Worm (Caenorhabditis elegans) whole organism, L4 larva: ENCODE results near the gene K08F9.3.

Experiments used
- F37D6.2 ChIP-seq: sonication (generic microtip); optimal IDR thresholded peaks from 2 replicates; lab custom pipeline; 2016; ENCODE audit warnings: mild to moderate bottlenecking, missing genetic modification characterization, missing compliant biosample characterization
- ZK337.2 ChIP-seq: fragments of 200-800 bp; sonication (Bioruptor generic); IDR thresholded peaks from 2 replicates; pipeline ENCODE4 v1.3.6; 2022; ENCODE audit warnings: missing genetic modification reagents, missing genetic modification characterization, missing compliant biosample characterization
- ZK546.5 ChIP-seq, 2 experiments: sonication (generic microtip); optimal IDR thresholded peaks; 2 replicates each; lab custom pipeline; 2017; ENCODE audit warnings: missing biosample characterization in 2 of 2, missing genetic modification characterization in 2 of 2
- aha-1 ChIP-seq: fragments of 150-350 bp; peaks from one replicate; lab custom pipeline; 2014; ENCODE audit warnings: missing biosample characterization, missing genetic modification characterization
- aly-2 ChIP-seq: sonication (generic microtip); optimal IDR thresholded peaks from 2 replicates; lab custom pipeline; 2018; ENCODE audit warnings: missing biosample characterization, missing genetic modification characterization
- attf-4 ChIP-seq: sonication (generic microtip); optimal IDR thresholded peaks from 3 replicates; lab custom pipeline; 2017; ENCODE audit warnings: missing biosample characterization, missing genetic modification characterization
- ceh-32 ChIP-seq: sonication (generic microtip); optimal IDR thresholded peaks from 2 replicates; lab custom pipeline; 2016; ENCODE audit warnings: mild to moderate bottlenecking, missing genetic modification characterization, missing compliant biosample characterization; ENCODE audit not compliant: poor library complexity
- ceh-44 ChIP-seq: fragments of 200-800 bp; sonication (Bioruptor generic); IDR thresholded peaks from 2 replicates; pipeline ENCODE4 v1.3.6; 2022; ENCODE audit warnings: missing genetic modification reagents, missing genetic modification characterization, missing compliant biosample characterization
- ceh-62 ChIP-seq: sonication (generic microtip); optimal IDR thresholded peaks from 2 replicates; lab custom pipeline; 2017; ENCODE audit warnings: missing biosample characterization, missing genetic modification characterization
- ces-1 ChIP-seq: fragments of 150-350 bp; sonication (generic microtip); optimal IDR thresholded peaks from 4 replicates; lab custom pipeline; 2014; ENCODE audit warnings: missing biosample characterization, missing genetic modification reagents, missing genetic modification characterization
- ctbp-1 ChIP-seq: fragments of 200-800 bp; sonication (Bioruptor generic); IDR thresholded peaks from 2 replicates; pipeline ENCODE4 v1.3.6; 2022; ENCODE audit warnings: missing genetic modification reagents, missing genetic modification characterization, missing compliant biosample characterization
- dpl-1 ChIP-seq: fragments of 150-350 bp; optimal IDR thresholded peaks from 2 replicates; lab custom pipeline; 2014; ENCODE audit warnings: missing biosample characterization, missing genetic modification reagents, missing genetic modification characterization
- duxl-1 ChIP-seq: sonication (generic microtip); optimal IDR thresholded peaks from 2 replicates; lab custom pipeline; 2016; ENCODE audit warnings: mild to moderate bottlenecking, missing genetic modification characterization, moderate library complexity, missing compliant biosample characterization; ENCODE audit not compliant: poor library complexity
- fkh-10 ChIP-seq: fragments of 150-350 bp; optimal IDR thresholded peaks from 2 replicates; lab custom pipeline; 2014; ENCODE audit warnings: missing biosample characterization, missing genetic modification reagents, missing genetic modification characterization
- gei-8 ChIP-seq: fragments of 200-800 bp; sonication (Bioruptor generic); optimal IDR thresholded peaks from 2 replicates; lab custom pipeline; 2018; ENCODE audit warnings: mild to moderate bottlenecking, missing genetic modification characterization, missing compliant biosample characterization
- hif-1 ChIP-seq, 2 experiments: sonication (generic microtip); optimal IDR thresholded peaks; 2 replicates each; lab custom pipeline; 2016 to 2017; ENCODE audit warnings: missing compliant biosample characterization in 2 of 2, missing genetic modification characterization in 2 of 2, missing genetic modification reagents in 2 of 2, missing genotype in 2 of 2, mild to moderate bottlenecking in 1 of 2
- hlh-30 ChIP-seq: sonication (generic microtip); optimal IDR thresholded peaks from 2 replicates; lab custom pipeline; 2017; ENCODE audit warnings: antibody characterized with exemption, mild to moderate bottlenecking, missing genetic modification characterization, missing compliant biosample characterization; ENCODE audit not compliant: insufficient read depth
- hmg-1.1 ChIP-seq: fragments of 200-800 bp; sonication (Bioruptor generic); IDR thresholded peaks from 2 replicates; pipeline ENCODE4 v1.3.6; 2022; ENCODE audit warnings: missing genetic modification reagents, missing genetic modification characterization, missing compliant biosample characterization
- lin-13 ChIP-seq: fragments of 150-350 bp; optimal IDR thresholded peaks from 2 replicates; lab custom pipeline; 2014; ENCODE audit warnings: missing biosample characterization, missing genetic modification reagents, missing genetic modification characterization
- lin-15B ChIP-seq: fragments of 150-350 bp; sonication (generic microtip); optimal IDR thresholded peaks from 3 replicates; lab custom pipeline; 2014; ENCODE audit warnings: missing biosample characterization, missing genetic modification characterization
- lin-39 ChIP-seq: fragments of 150-350 bp; optimal IDR thresholded peaks from 2 replicates; lab custom pipeline; 2014; ENCODE audit warnings: missing biosample characterization, missing genetic modification reagents, missing genetic modification characterization
- lir-3 ChIP-seq: sonication (generic microtip); optimal IDR thresholded peaks from 2 replicates; lab custom pipeline; 2016; ENCODE audit warnings: mild to moderate bottlenecking, missing genetic modification characterization, missing compliant biosample characterization
- lsy-2 ChIP-seq, 2 experiments: fragments of 150-350 bp in 1 of 2; sonication (generic microtip) in 1 of 2; optimal IDR thresholded peaks; 2 replicates each; lab custom pipeline; 2014 to 2017; ENCODE audit warnings: missing biosample characterization in 2 of 2, missing genetic modification characterization in 2 of 2
- madf-5 ChIP-seq, 2 experiments: fragments of 200-800 bp; sonication (Bioruptor generic); IDR thresholded peaks; 2 replicates each; pipeline ENCODE4 v1.3.6; 2022; ENCODE audit warnings: missing compliant biosample characterization in 2 of 2, missing genetic modification characterization in 2 of 2
- mxl-3 ChIP-seq: fragments of 200-800 bp; sonication (Bioruptor generic); optimal IDR thresholded peaks from 2 replicates; lab custom pipeline; 2018; ENCODE audit warnings: mild to moderate bottlenecking, missing genetic modification characterization, missing compliant biosample characterization
- nhr-102 ChIP-seq: sonication (generic microtip); optimal IDR thresholded peaks from 2 replicates; lab custom pipeline; 2016; ENCODE audit warnings: mild to moderate bottlenecking, missing genetic modification characterization, moderate library complexity, missing compliant biosample characterization
- nhr-11 ChIP-seq: fragments of 150-350 bp; optimal IDR thresholded peaks from 2 replicates; lab custom pipeline; 2014; ENCODE audit warnings: missing biosample characterization, missing genetic modification characterization
- nhr-237 ChIP-seq: sonication (generic microtip); optimal IDR thresholded peaks from 2 replicates; lab custom pipeline; 2017; ENCODE audit warnings: missing biosample characterization, missing genetic modification characterization
- nhr-42 ChIP-seq: fragments of 200-800 bp; sonication (Bioruptor generic); IDR thresholded peaks from 2 replicates; pipeline ENCODE4 v1.3.6; 2022; ENCODE audit warnings: missing genetic modification characterization, missing compliant biosample characterization
- nhr-76 ChIP-seq: fragments of 150-350 bp; optimal IDR thresholded peaks from 2 replicates; lab custom pipeline; 2014; ENCODE audit warnings: missing biosample characterization, missing genetic modification characterization
- php-3 ChIP-seq: fragments of 200-800 bp; sonication (Bioruptor generic); IDR thresholded peaks from 2 replicates; pipeline ENCODE4 v1.3.6; 2022; ENCODE audit warnings: missing genetic modification reagents, missing genetic modification characterization, missing compliant biosample characterization
- snpc-4 ChIP-seq: fragments of 150-350 bp; optimal IDR thresholded peaks from 2 replicates; lab custom pipeline; 2014; ENCODE audit warnings: missing biosample characterization, missing genetic modification characterization
- spr-3 ChIP-seq: fragments of 200-800 bp; sonication (Bioruptor generic); optimal IDR thresholded peaks from 2 replicates; lab custom pipeline; 2018; ENCODE audit warnings: mild to moderate bottlenecking, missing genetic modification characterization, missing compliant biosample characterization
- tra-1 ChIP-seq: fragments of 200-800 bp; sonication (Bioruptor generic); IDR thresholded peaks from 2 replicates; pipeline ENCODE4 v1.3.6; 2022; ENCODE audit warnings: missing genetic modification reagents, missing genetic modification characterization, missing compliant biosample characterization
- vab-7 ChIP-seq: fragments of 200-800 bp; sonication (Bioruptor generic); IDR thresholded peaks from 2 replicates; pipeline ENCODE4 v1.3.6; 2022; ENCODE audit warnings: missing genetic modification reagents, missing genetic modification characterization, missing compliant biosample characterization
- zip-11 ChIP-seq: fragments of 200-800 bp; sonication (Bioruptor generic); IDR thresholded peaks from 2 replicates; pipeline ENCODE4 v1.3.6; 2022; ENCODE audit warnings: missing genetic modification characterization, missing compliant biosample characterization
- zip-2 ChIP-seq: fragments of 150-350 bp; optimal IDR thresholded peaks from 2 replicates; lab custom pipeline; 2014; ENCODE audit warnings: missing biosample characterization, missing genetic modification characterization
- ztf-7 ChIP-seq: fragments of 150-350 bp; optimal IDR thresholded peaks from 2 replicates; lab custom pipeline; 2014; ENCODE audit warnings: missing biosample characterization, missing genetic modification characterization

Gene K08F9.3

ce11 chrV:15147776-15148175, 7.4 kb downstream of the K08F9.3 start, which contains the start of gene T09F5.20:
Gene T09F5.20 (minus strand): TSS chrV:15147876.
- no peak for TF ChIP-seq tra-1
- no peak for TF ChIP-seq ZK546.5 (tag; optimal IDR thresholded peaks at IDR 0.05; lab: Kevin White, UChicago)
- TF ChIP-seq vab-7 (GFP tag; lab: Robert Waterston, UW) = no peak
- no peak for TF ChIP-seq nhr-76
- no peak for TF ChIP-seq aha-1 (tag; lab: Kevin White, UChicago)
- TF ChIP-seq mxl-3 = no peak
- TF ChIP-seq F37D6.2 (tag; lab: Kevin White, UChicago) = no peak
- no peak for TF ChIP-seq ces-1 (GFP tag; lab: Kevin White, UChicago)
- no peak for TF ChIP-seq ztf-7 (tag; lab: Kevin White, UChicago)

DNA sequence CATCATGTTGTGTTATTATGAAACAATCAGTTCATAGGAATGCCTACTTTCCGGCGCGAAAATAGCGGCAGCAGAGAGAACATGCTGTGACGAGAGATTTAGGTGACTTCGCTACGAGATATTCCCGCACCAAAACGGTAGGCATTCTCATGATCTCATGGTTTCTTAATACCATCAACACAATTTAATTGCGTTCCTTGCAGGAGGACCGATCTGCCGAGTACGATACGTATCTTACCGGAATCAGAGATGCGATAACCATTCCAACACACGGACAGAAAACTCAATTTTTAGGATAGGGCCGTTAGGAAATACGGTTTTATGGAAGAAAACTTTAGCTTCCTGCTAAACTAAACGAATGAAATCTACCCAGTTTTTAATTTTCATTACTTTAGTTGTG, 8.5 kb downstream of the K08F9.3 start, which contains the start of gene T09F5.1:
Gene T09F5.1 (plus strand): TSS at position 301 of the 400 bp plus-strand sequence.
- TF ChIP-seq lin-15B (tag; lab: Kevin White, UChicago) (no peak), fkh-10 (GFP tag; lab: Kevin White, UChicago) (no peak), duxl-1 (tag; lab: Kevin White, UChicago) (no peak), lsy-2 (tag; optimal IDR thresholded peaks at IDR 0.05; lab: Kevin White, UChicago) (no peak), mxl-3 (no peak), hlh-30 (tag; lab: Kevin White, UChicago) (no peak), aly-2 (tag; lab: Kevin White, UChicago) (no peak), spr-3 (no peak), ZK337.2 (no peak), ceh-44 (GFP tag; lab: Robert Waterston, UW) (no peak), attf-4 (no peak), nhr-102 (tag; lab: Kevin White, UChicago) (no peak), ceh-62 (tag; lab: Kevin White, UChicago) (no peak), nhr-237 (tag; lab: Kevin White, UChicago) (no peak)

DNA sequence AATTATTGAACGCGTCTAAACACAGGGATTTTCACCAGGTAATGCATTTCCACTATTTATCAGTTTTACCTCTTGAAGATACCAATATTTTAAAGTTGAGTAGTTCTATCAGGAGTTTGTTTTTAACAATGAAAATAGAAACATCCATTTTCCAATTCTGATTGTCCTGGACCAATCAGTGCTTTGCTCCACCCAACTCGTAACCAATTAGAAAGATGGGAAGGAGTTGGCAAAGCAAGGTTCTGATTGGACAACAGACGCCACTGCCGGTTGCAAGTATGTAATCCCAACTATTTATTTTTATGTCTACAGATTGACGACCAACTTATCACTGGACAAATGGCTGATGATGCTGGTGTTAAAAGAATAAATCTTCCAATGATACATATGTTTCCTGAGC, 9.8 kb downstream of the K08F9.3 start:
- no peak for TF ChIP-seq php-3 (GFP tag; lab: Robert Waterston, UW)
- no peak for TF ChIP-seq ztf-7 (tag; lab: Kevin White, UChicago)
- TF ChIP-seq lin-13 (GFP tag; lab: Kevin White, UChicago) = no peak
- TF ChIP-seq lin-39 (tag; lab: Kevin White, UChicago) = no peak
- TF ChIP-seq madf-5 (GFP tag; IDR thresholded peaks at IDR 0.05; lab: Robert Waterston, UW) = no peak
- no peak for TF ChIP-seq nhr-102 (tag; lab: Kevin White, UChicago)

- TF ChIP-seq zip-2 (tag; lab: Kevin White, UChicago) = no peak
- TF ChIP-seq dpl-1 (GFP tag; lab: Kevin White, UChicago) = no peak
- TF ChIP-seq gei-8 (GFP tag; lab: Kevin White, UChicago) = no peak
- TF ChIP-seq snpc-4 (tag; lab: Kevin White, UChicago) = no peak
- TF ChIP-seq ceh-32 = no peak
- no peak for TF ChIP-seq ZK337.2
- TF ChIP-seq lir-3 = no peak
- TF ChIP-seq hif-1 (tag; optimal IDR thresholded peaks at IDR 0.05; lab: Kevin White, UChicago) = no peak
- no peak for TF ChIP-seq zip-11 (GFP tag; lab: Robert Waterston, UW)
- no peak for TF ChIP-seq hmg-1.1 (GFP tag; lab: Robert Waterston, UW)
- TF ChIP-seq php-3 (GFP tag; lab: Robert Waterston, UW) = no peak
- TF ChIP-seq ctbp-1 (GFP tag; lab: Robert Waterston, UW) = no peak
- TF ChIP-seq nhr-42 (GFP tag; lab: Robert Waterston, UW) = no peak
- no peak for TF ChIP-seq nhr-11 (tag; lab: Kevin White, UChicago)
- TF ChIP-seq duxl-1 (tag; lab: Kevin White, UChicago) = no peak
Observed at ce11 chrV:15150661-15151060, 10.3 kb downstream of the K08F9.3 start, which contains the start of gene T09F5.2. Gene T09F5.2 (plus strand): TSS chrV:15150961.
